Fruit fly (Drosophila melanogaster): ENCODE data around the gene CG32486.

DNA sequence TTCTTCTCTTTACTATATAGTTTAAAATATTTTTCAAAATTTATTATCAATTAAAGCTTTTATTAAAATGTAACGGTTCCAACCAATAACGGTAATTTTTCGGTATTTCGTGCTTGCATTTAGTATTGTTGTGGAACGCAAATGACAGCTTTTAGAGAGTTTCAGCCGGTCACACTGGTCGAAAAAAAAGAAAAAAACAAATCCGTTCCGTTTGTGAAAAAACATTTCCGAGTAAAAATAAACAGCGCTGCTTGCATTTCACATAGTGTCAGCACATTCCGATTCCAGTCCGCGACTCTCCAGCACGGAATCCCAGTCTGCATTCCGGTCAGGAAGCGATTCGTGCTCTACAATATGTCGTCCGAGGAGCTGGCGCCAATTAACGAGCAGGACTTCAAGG, 20.5 kb downstream of the CG32486 start, which contains the start of gene CG32485:
- peak; percentile 86 for TF ChIP-seq tj (GFP tag; optimal IDR thresholded peaks at IDR 0.05)
- no peak for TF ChIP-seq kay (GFP tag; ENCODE audit: borderline replicate concordance)
- no peak for TF ChIP-seq CG12768 (GFP tag; optimal IDR thresholded peaks at IDR 0.05)
- TF ChIP-seq CG7101 (tag; optimal IDR thresholded peaks at IDR 0.05): no peak
- no peak for TF ChIP-seq CG7045 (GFP tag; optimal IDR thresholded peaks at IDR 0.05)
- TF ChIP-seq Mnt (GFP tag; optimal IDR thresholded peaks at IDR 0.05): no peak
- peak; percentile 35 for TF ChIP-seq CG11617 (GFP tag; optimal IDR thresholded peaks at IDR 0.05)
- peak; percentile 12 for TF ChIP-seq cic (GFP tag; optimal IDR thresholded peaks at IDR 0.05)
- TF ChIP-seq Crg-1 (GFP tag; optimal IDR thresholded peaks at IDR 0.05): no peak
- TF ChIP-seq Clk (GFP tag; optimal IDR thresholded peaks at IDR 0.05): no peak

Data from whole organism, adult.